Worm (Caenorhabditis elegans): ENCODE results near the gene Y37E11B.5.

The Y37E11B.5 gene

ce11 chrIV:3564901-3565300 is 33.5 kb downstream of the Y37E11B.5 start, which contains the start of gene sre-5:
Gene sre-5, plus strand, starts transcription at chrIV:3565201.
- TF ChIP-seq nhr-80 (tag; optimal IDR thresholded peaks at IDR 0.05): no peak
- no peak for TF ChIP-seq ztf-18 (tag; optimal IDR thresholded peaks at IDR 0.05)
- no peak for TF ChIP-seq hlh-26 (GFP tag; conservative IDR thresholded peaks at IDR 0.05)
- TF ChIP-seq madf-6 (GFP tag; IDR thresholded peaks at IDR 0.05): no peak
- TF ChIP-seq hmg-1.2 (GFP tag; IDR thresholded peaks at IDR 0.05): no peak
- TF ChIP-seq tbx-9 (tag; optimal IDR thresholded peaks at IDR 0.05; ENCODE audit: borderline replicate concordance): no peak
- no peak for TF ChIP-seq hmg-20 (GFP tag; IDR thresholded peaks at IDR 0.05)
- no peak for TF ChIP-seq die-1 (tag; optimal IDR thresholded peaks at IDR 0.05)
- TF ChIP-seq let-526 (GFP tag; IDR thresholded peaks at IDR 0.05): no peak
- no peak for TF ChIP-seq hrde-1 (tag; optimal IDR thresholded peaks at IDR 0.05; ENCODE audit: borderline replicate concordance)
- no peak for TF ChIP-seq pbrm-1 (GFP tag; IDR thresholded peaks at IDR 0.05)
- no peak for TF ChIP-seq xnd-1 (tag; optimal IDR thresholded peaks at IDR 0.05)
- no peak for TF ChIP-seq rcor-1 (GFP tag; IDR thresholded peaks at IDR 0.05)
- TF ChIP-seq sea-2 (GFP tag; IDR thresholded peaks at IDR 0.05): no peak
- no peak for TF ChIP-seq dpff-1 (tag; optimal IDR thresholded peaks at IDR 0.05)
- no peak for TF ChIP-seq ztf-6 (GFP tag; IDR thresholded peaks at IDR 0.05)
- no peak for TF ChIP-seq nhr-120 (GFP tag; IDR thresholded peaks at IDR 0.05)
- TF ChIP-seq aptf-3 (GFP tag; IDR thresholded peaks at IDR 0.05): no peak

ce11 chrIV:3559201-3559600 is 39.2 kb downstream of the Y37E11B.5 start:
- TF ChIP-seq hrde-1 (tag; optimal IDR thresholded peaks at IDR 0.05; ENCODE audit: borderline replicate concordance) (no peak), attf-6 (GFP tag; IDR thresholded peaks at IDR 0.05) (no peak), T07F8.4 (tag; optimal IDR thresholded peaks at IDR 0.05) (no peak), nhr-179 (tag; optimal IDR thresholded peaks at IDR 0.05) (no peak), nhr-27 (tag; optimal IDR thresholded peaks at IDR 0.05) (no peak), unc-62 (GFP tag; optimal IDR thresholded peaks at IDR 0.05) (no peak), Y53F4B.3 (GFP tag; IDR thresholded peaks at IDR 0.05) (no peak), aptf-2 (GFP tag; conservative IDR thresholded peaks at IDR 0.05) (no peak), ceh-79 (tag; optimal IDR thresholded peaks at IDR 0.05) (no peak), snpc-4 (GFP tag; optimal IDR thresholded peaks at IDR 0.05) (no peak), snpc-4 (tag; optimal IDR thresholded peaks at IDR 0.05) (no peak), atf-7 (tag; optimal IDR thresholded peaks at IDR 0.05) (no peak)

ce11 chrIV:3557331-3557730 is 41.0 kb downstream of the Y37E11B.5 start, which contains the start of gene osm-9:
Gene osm-9, minus strand, starts transcription at chrIV:3557431.
- TF ChIP-seq hlh-26 (GFP tag; conservative IDR thresholded peaks at IDR 0.05) (no peak), F52B5.7 (tag; optimal IDR thresholded peaks at IDR 0.05) (no peak), nhr-27 (tag; optimal IDR thresholded peaks at IDR 0.05) (no peak), mcd-1 (GFP tag; IDR thresholded peaks at IDR 0.05) (no peak), gei-17 (GFP tag; optimal IDR thresholded peaks at IDR 0.05) (no peak), D2030.7 (GFP tag; IDR thresholded peaks at IDR 0.05) (no peak), ceh-100 (GFP tag; IDR thresholded peaks at IDR 0.05) (no peak), rcor-1 (GFP tag; IDR thresholded peaks at IDR 0.05) (no peak), snpc-1.1 (tag; optimal IDR thresholded peaks at IDR 0.05; ENCODE audit: insufficient read depth) (no peak), mel-28 (tag; optimal IDR thresholded peaks at IDR 0.05; ENCODE audit: borderline replicate concordance) (no peak), dox-1 (GFP tag; IDR thresholded peaks at IDR 0.05) (no peak), F22D6.2 (tag; optimal IDR thresholded peaks at IDR 0.05) (no peak)
